Worm (Caenorhabditis elegans) whole organism, early embryonic: ENCODE results near the gene ndg-4.
A peak's percentile ranks its signal among the peaks of the same experiment; 100 is the strongest.

Source experiments
- B0310.2 ChIP-seq: sonication (generic microtip); optimal IDR thresholded peaks from 2 replicates; lab custom pipeline; 2016; ENCODE audit warnings: mild to moderate bottlenecking, missing genetic modification characterization, missing compliant biosample characterization
- F13C5.2 ChIP-seq: sonication (generic microtip); optimal IDR thresholded peaks from 2 replicates; lab custom pipeline; 2017; ENCODE audit warnings: mild to moderate bottlenecking, missing genetic modification characterization, inconsistent platforms, missing compliant biosample characterization
- aly-1 ChIP-seq: sonication (generic microtip); optimal IDR thresholded peaks from 2 replicates; lab custom pipeline; 2016; ENCODE audit warnings: missing genetic modification characterization, missing compliant biosample characterization
- ama-1 ChIP-seq: fragments of 150-350 bp; optimal IDR thresholded peaks from 2 replicates; lab custom pipeline; 2014
- ceh-13 ChIP-seq: fragments of 200-800 bp; sonication (Bioruptor generic); optimal IDR thresholded peaks from 2 replicates; lab custom pipeline; 2018; ENCODE audit warnings: mild to moderate bottlenecking, missing genetic modification characterization, missing compliant biosample characterization
- ceh-36 ChIP-seq: sonication (generic microtip); optimal IDR thresholded peaks from 2 replicates; lab custom pipeline; 2016; ENCODE audit warnings: missing genetic modification characterization, inconsistent platforms, missing compliant biosample characterization
- ets-7 ChIP-seq: sonication (generic microtip); optimal IDR thresholded peaks from 2 replicates; lab custom pipeline; 2016; ENCODE audit warnings: missing genotype, missing genetic modification characterization, missing compliant biosample characterization
- flt-1 ChIP-seq: fragments of 200-800 bp; sonication (Bioruptor generic); IDR thresholded peaks from 2 replicates; pipeline ENCODE4 v1.3.6; 2022; ENCODE audit warnings: missing genetic modification characterization, missing compliant biosample characterization
- hmbx-1 ChIP-seq: sonication (generic microtip); optimal IDR thresholded peaks from 2 replicates; lab custom pipeline; 2016; ENCODE audit warnings: mild to moderate bottlenecking, missing genetic modification characterization, missing compliant biosample characterization
- hmg-4 ChIP-seq: fragments of 200-800 bp; sonication (Bioruptor generic); optimal IDR thresholded peaks from 2 replicates; lab custom pipeline; 2018; ENCODE audit warnings: mild to moderate bottlenecking, missing genetic modification characterization, missing compliant biosample characterization
- hnd-1 ChIP-seq: sonication (generic microtip); optimal IDR thresholded peaks from 2 replicates; lab custom pipeline; 2016; ENCODE audit warnings: missing genetic modification characterization, missing compliant biosample characterization
- pes-1 ChIP-seq: fragments of 200-800 bp; sonication (Bioruptor generic); IDR thresholded peaks from 2 replicates; pipeline ENCODE4 v1.3.6; 2022; ENCODE audit warnings: missing genetic modification reagents, missing genetic modification characterization, missing compliant biosample characterization
- scrt-1 ChIP-seq: fragments of 200-800 bp; sonication (Bioruptor generic); IDR thresholded peaks from 2 replicates; pipeline ENCODE4 v1.3.6; 2022; ENCODE audit warnings: missing genetic modification characterization, missing compliant biosample characterization
- sea-1 ChIP-seq: fragments of 200-800 bp; sonication (Bioruptor generic); conservative IDR thresholded peaks from 2 replicates; pipeline ENCODE4 v1.3.6; 2022; ENCODE audit warnings: missing genetic modification characterization, missing compliant biosample characterization
- tbx-11 ChIP-seq: fragments of 200-800 bp; sonication (Bioruptor generic); IDR thresholded peaks from 2 replicates; pipeline ENCODE4 v1.3.6; 2022; ENCODE audit warnings: missing genetic modification characterization, missing compliant biosample characterization
- tbx-37 ChIP-seq: fragments of 200-800 bp; sonication (Bioruptor generic); conservative IDR thresholded peaks from 2 replicates; pipeline ENCODE4 v1.3.6; 2022; ENCODE audit warnings: missing genetic modification reagents, missing genetic modification characterization, missing compliant biosample characterization
- tra-4 ChIP-seq: sonication (generic microtip); optimal IDR thresholded peaks from 2 replicates; lab custom pipeline; 2017; ENCODE audit warnings: missing genetic modification characterization, missing compliant biosample characterization

ndg-4 gene

DNA sequence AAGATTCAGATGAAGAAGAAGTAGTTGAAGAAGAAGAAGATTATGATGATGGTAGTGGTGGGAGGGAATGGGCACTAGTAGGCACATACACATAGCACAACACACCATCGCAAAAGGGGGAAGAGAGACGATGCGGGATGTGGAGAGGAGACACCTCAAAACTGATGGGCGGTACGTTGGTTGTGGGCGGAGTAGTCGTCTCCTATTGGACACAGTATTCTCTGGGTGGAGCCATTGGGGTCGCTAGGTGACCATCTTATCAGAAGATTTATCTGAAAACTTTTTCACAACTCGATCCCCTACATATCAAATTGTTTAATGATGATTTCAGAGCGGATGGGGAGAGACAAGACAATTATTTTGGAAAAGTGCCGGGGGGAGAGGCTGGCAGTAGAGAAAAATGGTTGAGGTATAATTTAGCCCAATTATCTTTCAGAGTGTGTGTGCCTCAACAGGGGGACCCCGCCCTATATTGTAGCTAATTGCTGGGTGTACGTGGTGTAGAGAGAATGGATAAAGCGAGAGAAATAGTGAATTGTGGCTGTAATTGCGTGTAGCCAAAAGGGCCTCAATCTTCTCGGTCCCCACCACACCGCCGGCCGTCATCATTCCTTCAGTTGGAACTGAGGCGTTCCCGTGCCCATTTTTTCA, 16.3 kb downstream of the ndg-4 start:
- TF ChIP-seq pes-1 (no peak), hmg-4 (GFP tag; lab: Kevin White, UChicago) (peak; percentile 27), F13C5.2 (tag; lab: Kevin White, UChicago) (peak; percentile 15)

DNA sequence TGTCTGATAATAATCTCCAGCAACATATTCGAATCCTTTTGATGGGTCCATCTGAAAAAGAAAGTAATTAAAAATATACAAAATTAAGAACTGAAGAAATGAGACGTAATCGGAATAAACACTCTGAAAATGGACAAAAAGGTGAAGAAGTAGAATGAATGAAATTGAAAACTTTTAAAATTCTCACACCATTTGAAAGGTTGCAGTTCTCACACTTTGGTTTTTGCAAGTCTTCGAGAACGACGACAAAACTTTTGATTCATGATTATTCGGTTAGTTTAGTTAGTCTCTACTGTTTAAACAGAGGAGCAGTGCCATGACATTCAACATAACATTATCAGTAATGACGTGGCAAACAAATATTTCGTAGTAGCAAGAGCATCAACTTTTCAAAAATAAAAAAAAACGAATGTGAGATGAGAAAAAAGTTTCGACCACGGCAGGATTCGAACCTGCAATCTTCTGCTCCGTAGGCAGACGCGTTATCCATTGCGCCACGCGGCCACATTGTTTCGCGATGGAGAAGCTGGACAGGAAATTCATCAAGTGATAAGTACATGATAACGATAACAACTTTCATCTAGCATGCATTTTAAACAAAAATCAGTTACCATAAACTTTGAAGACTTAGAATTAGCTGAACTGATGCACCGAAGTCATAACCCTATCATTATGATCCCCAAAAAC, 17.1 kb downstream of the ndg-4 start, which contains the start of gene ceh-43:
Gene ceh-43, minus strand, starts transcription at position 51 of the 687 bp plus-strand sequence.
- TF ChIP-seq hmbx-1 (tag; lab: Kevin White, UChicago): no peak
- TF ChIP-seq ceh-13 (GFP tag; lab: Kevin White, UChicago): no peak
- TF ChIP-seq B0310.2 (tag; lab: Kevin White, UChicago): no peak
- no peak for TF ChIP-seq flt-1 (GFP tag; lab: Robert Waterston, UW)
- TF ChIP-seq ceh-36 (tag; lab: Kevin White, UChicago): no peak
- no peak for TF ChIP-seq tbx-11 (GFP tag; lab: Robert Waterston, UW)
- no peak for TF ChIP-seq hnd-1 (tag; lab: Kevin White, UChicago)
- TF ChIP-seq pes-1: no peak
- no peak for TF ChIP-seq scrt-1

ce11 chrIII:4449357-4449756, 17.8 kb downstream of the ndg-4 start:
- TF ChIP-seq pes-1 (no peak), scrt-1 (no peak), tra-4 (no peak), ceh-36 (tag; lab: Kevin White, UChicago) (no peak), aly-1 (tag; lab: Kevin White, UChicago) (no peak), tbx-11 (GFP tag; lab: Robert Waterston, UW) (no peak), ceh-13 (GFP tag; lab: Kevin White, UChicago) (no peak)

DNA sequence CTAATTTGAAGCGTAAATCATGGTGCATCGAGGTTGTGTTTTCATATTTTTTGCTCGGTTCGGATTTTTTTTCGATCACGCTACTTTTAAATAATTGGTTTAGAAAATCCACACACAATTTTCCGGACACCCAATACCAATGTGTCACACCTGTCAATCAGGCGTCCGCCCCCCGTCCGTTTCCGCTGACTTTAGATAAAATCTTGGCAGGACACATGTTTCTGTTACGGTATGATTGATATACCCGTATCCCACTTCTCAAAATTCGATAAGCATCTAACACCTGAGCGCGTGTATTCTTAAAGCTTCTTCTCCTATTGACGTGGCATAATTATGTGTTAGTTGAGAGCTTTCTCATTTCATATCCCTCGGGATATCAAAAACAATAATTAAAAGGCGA, 19.1 kb downstream of the ndg-4 start:
- TF ChIP-seq sea-1 (GFP tag; lab: Robert Waterston, UW) (no peak), F13C5.2 (tag; lab: Kevin White, UChicago) (no peak), hmbx-1 (tag; lab: Kevin White, UChicago) (no peak), tra-4 (no peak), tbx-11 (GFP tag; lab: Robert Waterston, UW) (no peak), tbx-37 (GFP tag; lab: Robert Waterston, UW) (no peak), aly-1 (tag; lab: Kevin White, UChicago) (no peak), hnd-1 (tag; lab: Kevin White, UChicago) (no peak), ama-1 (lab: Kevin White, UChicago) (no peak), ceh-13 (GFP tag; lab: Kevin White, UChicago) (no peak), B0310.2 (tag; lab: Kevin White, UChicago) (no peak), ceh-36 (tag; lab: Kevin White, UChicago) (no peak), ets-7 (tag; lab: Kevin White, UChicago) (no peak), pes-1 (no peak), hmg-4 (GFP tag; lab: Kevin White, UChicago) (no peak)

ce11 chrIII:4444492-4444891, 22.7 kb downstream of the ndg-4 start:
- TF ChIP-seq tra-4 (no peak), F13C5.2 (tag; lab: Kevin White, UChicago) (no peak), pes-1 (no peak), ceh-36 (tag; lab: Kevin White, UChicago) (no peak), B0310.2 (tag; lab: Kevin White, UChicago) (no peak), scrt-1 (no peak), sea-1 (GFP tag; lab: Robert Waterston, UW) (no peak), aly-1 (tag; lab: Kevin White, UChicago) (no peak), tbx-11 (GFP tag; lab: Robert Waterston, UW) (no peak), ets-7 (tag; lab: Kevin White, UChicago) (no peak)

DNA sequence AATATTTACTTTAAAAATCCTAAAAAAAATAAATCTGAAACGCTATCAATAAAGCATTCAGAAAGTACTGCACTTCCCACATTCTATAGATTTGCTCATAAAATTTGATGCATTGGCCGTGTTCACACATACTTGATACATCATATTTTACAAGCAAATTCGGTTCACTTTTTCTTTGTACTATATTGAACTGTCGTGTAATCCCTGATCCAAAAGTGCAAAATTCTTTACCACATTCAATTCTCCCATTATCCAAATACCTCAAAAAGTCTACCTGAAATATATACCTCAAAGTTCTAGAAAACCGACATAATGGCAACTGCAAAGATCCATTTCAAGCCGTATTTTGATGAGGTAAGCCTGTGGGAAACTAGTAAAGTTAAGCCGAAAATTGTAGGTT, 25.4 kb downstream of the ndg-4 start, which contains the start of gene nex-3:
Gene nex-3, plus strand, starts transcription at position 301 of the 400 bp plus-strand sequence.
- TF ChIP-seq aly-1 (tag; lab: Kevin White, UChicago) (no peak), F13C5.2 (tag; lab: Kevin White, UChicago) (no peak), ceh-36 (tag; lab: Kevin White, UChicago) (no peak), ets-7 (tag; lab: Kevin White, UChicago) (no peak), B0310.2 (tag; lab: Kevin White, UChicago) (no peak), sea-1 (GFP tag; lab: Robert Waterston, UW) (no peak), flt-1 (GFP tag; lab: Robert Waterston, UW) (no peak), hmbx-1 (tag; lab: Kevin White, UChicago) (no peak), ceh-13 (GFP tag; lab: Kevin White, UChicago) (no peak), pes-1 (no peak), tbx-11 (GFP tag; lab: Robert Waterston, UW) (no peak), tra-4 (no peak), hmg-4 (GFP tag; lab: Kevin White, UChicago) (no peak), scrt-1 (no peak), hnd-1 (tag; lab: Kevin White, UChicago) (no peak), ama-1 (lab: Kevin White, UChicago) (no peak), tbx-37 (GFP tag; lab: Robert Waterston, UW) (no peak)

ce11 chrIII:4439493-4439983, 27.6 kb downstream of the ndg-4 start, which contains the start of gene C28A5.2:
C28A5.2 (minus strand) TSS chrIII:4439543.
- TF ChIP-seq B0310.2 (tag; lab: Kevin White, UChicago) (no peak), ceh-13 (GFP tag; lab: Kevin White, UChicago) (no peak), F13C5.2 (tag; lab: Kevin White, UChicago) (no peak), tra-4 (no peak), hmbx-1 (tag; lab: Kevin White, UChicago) (no peak), hmg-4 (GFP tag; lab: Kevin White, UChicago) (no peak), pes-1 (no peak)
